Fruit fly (Drosophila melanogaster) Kc167 (cell line): Measurements from ENCODE around the gene CG32388.

Source experiments
- Myc ChIP-seq: fragments of >200 bp; optimal IDR thresholded peaks from 2 replicates; lab custom pipeline; 2017; ENCODE audit warnings: missing external identifiers
- Sin3A ChIP-seq: fragments of >200 bp; optimal IDR thresholded peaks from 2 replicates; lab custom pipeline; 2018; ENCODE audit warnings: missing external identifiers
- h ChIP-seq: fragments of >200 bp; optimal IDR thresholded peaks from 3 replicates; lab custom pipeline; 2018; ENCODE audit warnings: missing external identifiers
- insv ChIP-seq: fragments of >200 bp; optimal IDR thresholded peaks from 3 replicates; lab custom pipeline; 2018; ENCODE audit warnings: missing external identifiers
- psq ChIP-seq: fragments of >200 bp; optimal IDR thresholded peaks from 2 replicates; lab custom pipeline; 2017; ENCODE audit warnings: missing external identifiers
- ttk ChIP-seq: sonication (Bioruptor generic); optimal IDR thresholded peaks from 2 replicates; lab custom pipeline; 2017; ENCODE audit warnings: missing external identifiers

dm6 chr3L:6998692-6999091 is 14.3 kb upstream of the CG32388 start, which contains the start of gene Mp:
- TF ChIP-seq psq (lab: Kevin White, UChicago) (no peak), h (no peak), Sin3A (lab: Kevin White, UChicago) (no peak), Myc (lab: Kevin White, UChicago) (no peak), insv (no peak), ttk (lab: Kevin White, UChicago) (no peak)
